Worm (Caenorhabditis elegans): ENCODE measurements around the gene sra-12.

Gene sra-12

DNA sequence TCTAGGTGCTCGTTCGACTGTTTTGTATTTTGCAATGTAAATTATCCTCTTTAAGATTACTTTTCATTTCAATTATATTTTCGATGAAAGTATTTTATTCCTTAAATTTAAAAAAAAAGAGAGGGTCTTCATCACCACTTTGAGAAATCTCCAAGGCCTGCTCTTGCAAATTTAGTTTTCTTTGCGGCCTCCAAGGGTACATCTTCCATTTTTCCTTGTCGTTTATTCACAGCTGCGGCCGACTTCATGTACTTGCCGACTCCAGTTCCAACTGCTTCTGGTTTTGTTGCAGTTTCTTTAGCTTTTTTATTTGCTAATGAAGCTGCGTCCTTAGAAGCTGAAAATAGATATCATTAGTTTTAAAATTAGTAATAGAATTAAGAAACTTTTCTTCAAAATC is 33.6 kb downstream of the sra-12 start:
- TF ChIP-seq ces-1 (GFP tag; optimal IDR thresholded peaks at IDR 0.05) (no peak), mls-2 (tag; optimal IDR thresholded peaks at IDR 0.05) (no peak), unc-120 (tag; optimal IDR thresholded peaks at IDR 0.05; ENCODE audit: poor library complexity, severe bottlenecking) (no peak)

DNA sequence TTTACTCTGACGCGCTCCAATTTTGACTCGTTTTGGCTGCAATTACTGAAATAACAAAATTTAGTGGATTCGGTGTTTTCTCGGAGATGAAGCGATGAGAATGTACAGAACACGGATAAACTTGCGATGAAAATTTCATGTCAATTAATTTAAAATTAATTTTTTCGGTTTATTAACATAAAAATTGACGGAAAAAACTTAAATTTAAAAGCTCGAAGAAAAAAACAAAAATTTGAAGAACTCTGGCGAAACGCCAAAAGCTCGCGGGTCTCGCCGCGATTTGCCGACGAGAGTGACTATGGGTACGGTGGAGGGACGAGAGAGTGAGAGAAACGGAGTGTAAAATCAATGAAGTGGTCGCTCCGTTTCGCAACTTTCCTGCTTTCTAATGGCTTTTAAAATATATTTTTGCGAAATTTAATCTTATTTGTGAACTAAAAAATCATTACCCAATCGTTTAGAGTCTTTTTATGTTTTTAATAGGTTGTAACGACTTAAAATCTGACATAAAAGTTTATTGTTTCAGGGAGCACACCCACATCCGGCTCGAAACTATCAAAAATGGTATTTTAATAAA is 35.5 kb downstream of the sra-12 start, which contains the start of the genes gmps-1 and cap-2:
gmps-1 (minus strand) TSS at position 51 of the 577 bp plus-strand sequence.
cap-2 (plus strand) TSS at position 527 of the 577 bp plus-strand sequence.
- peak; percentile 75 for TF ChIP-seq sptf-1 (tag; optimal IDR thresholded peaks at IDR 0.05)
- TF ChIP-seq lsy-2 (tag; optimal IDR thresholded peaks at IDR 0.05) = peak; percentile 100
- TF ChIP-seq mep-1 (tag; optimal IDR thresholded peaks at IDR 0.05) = peak; percentile 92
- no peak for TF ChIP-seq bed-3 (GFP tag; optimal IDR thresholded peaks at IDR 0.05)
- no peak for TF ChIP-seq blmp-1 (tag; optimal IDR thresholded peaks at IDR 0.05)
- no peak for TF ChIP-seq ceh-83 (GFP tag; optimal IDR thresholded peaks at IDR 0.05)
- peak; percentile 86 for TF ChIP-seq nhr-237 (tag; optimal IDR thresholded peaks at IDR 0.05)
- peak; percentile 72 for TF ChIP-seq ceh-39 (tag; optimal IDR thresholded peaks at IDR 0.05)
- peak; percentile 31 for TF ChIP-seq drap-1 (GFP tag; optimal IDR thresholded peaks at IDR 0.05)
- TF ChIP-seq nhr-2 (tag; optimal IDR thresholded peaks at IDR 0.05) = peak; percentile 37
- peak; percentile 84 for TF ChIP-seq lin-13 (tag; optimal IDR thresholded peaks at IDR 0.05)
- TF ChIP-seq unc-120 (tag; optimal IDR thresholded peaks at IDR 0.05; ENCODE audit: poor library complexity, severe bottlenecking) = peak; percentile 22
- peak; percentile 82 for TF ChIP-seq pha-4 (tag; optimal IDR thresholded peaks at IDR 0.05)
- peak; percentile 68 for TF ChIP-seq ces-1 (GFP tag; optimal IDR thresholded peaks at IDR 0.05)
- TF ChIP-seq ceh-43 (GFP tag; optimal IDR thresholded peaks at IDR 0.05) = peak; percentile 15
- TF ChIP-seq cnd-1 (tag; optimal IDR thresholded peaks at IDR 0.05) = no peak
- no peak for TF ChIP-seq tbx-8 (GFP tag; optimal IDR thresholded peaks at IDR 0.05)
- TF ChIP-seq flh-1 (GFP tag; optimal IDR thresholded peaks at IDR 0.05) = no peak
- TF ChIP-seq unc-62 (GFP tag; optimal IDR thresholded peaks at IDR 0.05) = peak; percentile 22
- peak; percentile 53 for TF ChIP-seq hlh-1 (tag; optimal IDR thresholded peaks at IDR 0.05)
- TF ChIP-seq M03D4.4 (tag; optimal IDR thresholded peaks at IDR 0.05) = peak; percentile 28
- peak; percentile 51 for TF ChIP-seq mls-2 (tag; optimal IDR thresholded peaks at IDR 0.05)
- no peak for TF ChIP-seq ham-2 (GFP tag; optimal IDR thresholded peaks at IDR 0.05)

DNA sequence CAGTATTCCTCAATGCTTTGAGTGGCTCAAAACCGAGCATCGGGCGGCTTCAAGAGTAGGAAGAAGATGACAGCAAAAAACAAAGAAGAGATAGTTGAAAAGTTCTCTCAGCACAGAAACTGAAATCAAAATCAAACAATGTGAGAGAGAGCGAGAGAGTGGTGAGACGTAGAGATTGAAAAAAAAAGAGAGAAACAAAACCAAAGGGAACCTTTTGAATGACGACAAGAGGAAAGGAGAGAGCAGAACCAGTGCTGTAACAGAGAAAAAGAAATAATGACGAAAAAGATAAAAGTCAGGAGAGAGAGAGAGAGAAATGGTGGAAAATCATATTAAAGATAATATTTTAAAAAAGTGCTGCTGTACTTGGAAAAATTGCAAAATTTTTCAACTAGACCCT is 37.1 kb downstream of the sra-12 start:
- TF ChIP-seq nhr-237 (tag; optimal IDR thresholded peaks at IDR 0.05) (no peak), unc-62 (GFP tag; optimal IDR thresholded peaks at IDR 0.05) (peak; percentile 13), sem-2 (GFP tag; optimal IDR thresholded peaks at IDR 0.05) (no peak), elt-3 (tag; optimal IDR thresholded peaks at IDR 0.05) (no peak), unc-120 (tag; optimal IDR thresholded peaks at IDR 0.05; ENCODE audit: poor library complexity, severe bottlenecking) (peak; percentile 43)

DNA sequence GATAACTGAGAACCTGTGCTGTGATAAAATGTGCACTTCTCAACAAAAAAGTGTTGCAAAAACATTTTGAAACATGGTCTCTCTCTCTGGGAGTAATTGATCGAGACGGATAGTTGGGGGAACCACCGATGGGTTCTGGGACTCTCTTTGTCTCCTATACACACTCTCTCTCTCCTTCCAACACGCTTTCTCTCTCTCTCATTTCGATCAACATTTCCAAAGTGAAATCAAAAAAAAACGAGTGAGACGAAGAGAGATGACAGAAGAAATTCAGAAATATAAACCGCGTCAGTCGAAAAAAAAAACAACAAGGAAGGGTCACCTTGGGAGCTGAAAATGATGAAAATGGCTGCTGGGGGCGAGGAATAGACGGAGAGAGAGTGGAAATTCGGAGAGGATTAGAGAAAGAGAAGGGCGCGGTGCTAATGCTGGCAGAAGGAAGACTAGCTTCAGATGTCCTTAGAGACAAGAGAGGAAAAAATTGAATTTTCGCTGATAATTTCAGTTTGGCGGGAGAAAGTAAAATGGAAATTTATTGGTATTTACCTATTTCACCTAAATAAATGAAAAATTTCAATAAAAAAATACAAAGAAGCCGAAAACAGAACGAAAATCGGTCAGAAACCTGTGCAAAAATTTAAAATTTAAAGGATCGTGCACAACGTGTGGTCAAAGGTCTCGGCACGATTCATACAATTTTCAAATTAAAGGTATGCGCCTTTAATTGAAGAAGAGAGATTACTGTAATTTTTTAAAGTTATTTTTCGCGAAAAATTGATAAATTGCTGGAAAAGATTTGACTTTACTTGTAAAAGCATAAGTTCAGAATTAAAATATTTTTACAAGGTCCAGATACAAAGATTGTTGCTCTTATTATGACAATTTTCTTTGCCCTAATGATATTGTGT is 41.3 kb downstream of the sra-12 start:
- TF ChIP-seq tbx-8 (GFP tag; optimal IDR thresholded peaks at IDR 0.05) (no peak), hlh-1 (tag; optimal IDR thresholded peaks at IDR 0.05) (peak; percentile 1), lin-13 (tag; optimal IDR thresholded peaks at IDR 0.05) (no peak), nhr-12 (tag; optimal IDR thresholded peaks at IDR 0.05) (no peak), mls-2 (tag; optimal IDR thresholded peaks at IDR 0.05) (no peak)

DNA sequence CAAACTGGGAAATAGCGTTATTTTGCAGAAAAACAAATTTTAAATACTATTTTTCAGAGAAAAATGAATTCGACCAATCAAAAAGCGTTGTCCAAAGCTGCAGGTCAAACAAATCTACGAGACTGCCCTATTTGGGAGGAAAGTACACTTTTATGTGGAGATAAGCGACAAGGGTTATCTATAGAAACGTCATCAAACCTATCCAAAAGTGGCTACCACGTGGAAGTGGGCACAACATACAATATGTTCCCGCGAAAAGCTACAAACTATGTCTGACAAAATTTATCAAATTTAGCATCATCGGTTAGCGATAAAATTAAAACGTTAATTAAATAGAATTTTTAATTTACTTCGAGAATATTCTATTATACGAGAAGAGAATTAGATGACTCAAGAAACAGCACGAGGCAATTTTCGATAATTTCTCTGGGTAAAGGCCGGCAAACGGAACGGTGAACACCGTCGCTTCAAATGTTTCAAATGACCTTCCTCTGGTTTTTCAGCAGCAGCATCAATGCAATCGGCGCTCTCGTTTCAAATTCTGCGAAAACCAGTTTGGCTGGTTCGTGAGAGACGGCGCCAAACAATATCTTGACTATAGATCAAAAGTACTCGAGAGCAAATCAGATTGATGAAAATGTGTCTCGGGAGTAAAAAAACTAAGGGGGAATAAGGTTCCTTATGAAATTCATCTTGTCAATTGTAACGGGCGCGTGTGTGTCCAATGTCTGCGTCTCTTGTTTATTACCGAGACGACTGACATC is 42.4 kb downstream of the sra-12 start:
- TF ChIP-seq snpc-4 (tag; optimal IDR thresholded peaks at IDR 0.05) (no peak), pha-4 (tag; optimal IDR thresholded peaks at IDR 0.05) (no peak), mab-5 (tag; optimal IDR thresholded peaks at IDR 0.05) (no peak), tbx-8 (GFP tag; optimal IDR thresholded peaks at IDR 0.05) (no peak), ceh-83 (GFP tag; optimal IDR thresholded peaks at IDR 0.05) (no peak), ces-1 (GFP tag; optimal IDR thresholded peaks at IDR 0.05) (no peak), M03D4.4 (tag; optimal IDR thresholded peaks at IDR 0.05) (no peak), zip-8 (tag; optimal IDR thresholded peaks at IDR 0.05) (no peak)
